Worm (Caenorhabditis elegans): Measurements from ENCODE around the gene C28H8.5.

The C28H8.5 gene

DNA sequence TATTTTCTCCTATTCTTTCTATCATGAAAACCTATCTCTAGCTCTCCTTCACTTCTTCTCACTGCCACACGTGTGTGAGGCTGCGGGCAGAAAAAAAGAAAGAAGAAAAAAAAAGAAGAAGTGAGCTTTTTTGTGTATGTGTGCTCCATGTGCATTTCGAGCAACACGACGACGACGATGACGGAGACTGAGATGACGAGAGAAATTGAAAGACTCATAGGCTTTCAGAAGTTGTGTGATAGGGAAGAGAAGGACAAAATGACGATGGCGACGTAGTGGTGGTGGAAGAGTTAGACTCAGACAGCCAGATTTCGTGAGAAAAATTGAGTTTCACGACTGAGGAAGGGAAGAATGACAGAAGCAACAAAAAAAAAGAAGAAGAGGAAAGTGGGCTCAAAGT is 38.6 kb upstream of the C28H8.5 start (continued):
- TF ChIP-seq sox-4 (tag; optimal IDR thresholded peaks at IDR 0.05) (peak; percentile 34), C34B4.2 (tag; optimal IDR thresholded peaks at IDR 0.05) (no peak), alr-1 (tag; optimal IDR thresholded peaks at IDR 0.05; ENCODE audit: borderline replicate concordance) (no peak), fkh-10 (GFP tag; optimal IDR thresholded peaks at IDR 0.05) (peak; percentile 96), mep-1 (tag; optimal IDR thresholded peaks at IDR 0.05) (peak; percentile 82), snu-23 (GFP tag; optimal IDR thresholded peaks at IDR 0.05) (peak; percentile 75), ztf-11 (tag; optimal IDR thresholded peaks at IDR 0.05) (no peak), nhr-19 (GFP tag; conservative IDR thresholded peaks at IDR 0.05) (0 out of 2 replicates have a peak, but pooled peaks have one; percentile 27), aha-1 (tag; optimal IDR thresholded peaks at IDR 0.05) (no peak), ceh-88 (GFP tag; IDR thresholded peaks at IDR 0.05) (0 out of 2 replicates have a peak, but pooled peaks have one; percentile 26), skn-1 (tag; optimal IDR thresholded peaks at IDR 0.05) (peak; percentile 52), rnt-1 (tag; optimal IDR thresholded peaks at IDR 0.05) (peak; percentile 47), mab-9 (GFP tag; IDR thresholded peaks at IDR 0.05) (0 out of 2 replicates have a peak, but pooled peaks have one; percentile 49), dsc-1 (tag; optimal IDR thresholded peaks at IDR 0.05) (peak; percentile 72), unc-98 (GFP tag; IDR thresholded peaks at IDR 0.05) (no peak), blmp-1 (tag; optimal IDR thresholded peaks at IDR 0.05) (no peak), grh-1 (GFP tag; IDR thresholded peaks at IDR 0.05) (no peak), xbp-1 (tag; optimal IDR thresholded peaks at IDR 0.05) (peak; percentile 58), lin-13 (GFP tag; optimal IDR thresholded peaks at IDR 0.05) (peak; percentile 7), irx-1 (tag; optimal IDR thresholded peaks at IDR 0.05) (peak; percentile 51), nhr-11 (tag; optimal IDR thresholded peaks at IDR 0.05) (peak; percentile 3), nhr-28 (tag; optimal IDR thresholded peaks at IDR 0.05) (no peak)

- no peak for TF ChIP-seq lir-3 (tag; optimal IDR thresholded peaks at IDR 0.05; ENCODE audit: poor library complexity)
- TF ChIP-seq dsc-1 (tag; optimal IDR thresholded peaks at IDR 0.05), result no peak
- TF ChIP-seq lsy-2 (tag; optimal IDR thresholded peaks at IDR 0.05), result peak in 1 of 2 experiments; percentile 5
- peak in 1 of 3 experiments; percentile 38 for TF ChIP-seq ceh-82 (tag; optimal IDR thresholded peaks at IDR 0.05)
- TF ChIP-seq swsn-7 (tag; optimal IDR thresholded peaks at IDR 0.05), result no peak
- TF ChIP-seq alr-1 (tag; optimal IDR thresholded peaks at IDR 0.05; ENCODE audit: borderline replicate concordance), result no peak
- TF ChIP-seq sox-4 (tag; optimal IDR thresholded peaks at IDR 0.05), result no peak
- no peak for TF ChIP-seq mdl-1 (tag; optimal IDR thresholded peaks at IDR 0.05)
- no peak for TF ChIP-seq nhr-237 (tag; optimal IDR thresholded peaks at IDR 0.05)
- no peak for TF ChIP-seq elt-2 (tag; optimal IDR thresholded peaks at IDR 0.05)
- no peak for TF ChIP-seq nhr-90 (tag; optimal IDR thresholded peaks at IDR 0.05; ENCODE audit: poor library complexity)
- TF ChIP-seq snu-23 (GFP tag; optimal IDR thresholded peaks at IDR 0.05), result no peak
- no peak for TF ChIP-seq nhr-20 (tag; optimal IDR thresholded peaks at IDR 0.05)
- TF ChIP-seq unc-86 (tag; optimal IDR thresholded peaks at IDR 0.05), result no peak
- TF ChIP-seq ama-1 (optimal IDR thresholded peaks at IDR 0.05), result no peak
- TF ChIP-seq zip-4 (GFP tag; optimal IDR thresholded peaks at IDR 0.05), result no peak
- TF ChIP-seq nhr-12 (tag; optimal IDR thresholded peaks at IDR 0.05), result no peak
- TF ChIP-seq jun-1 (tag; optimal IDR thresholded peaks at IDR 0.05), result no peak
- TF ChIP-seq ceh-88 (GFP tag; IDR thresholded peaks at IDR 0.05), result no peak
- TF ChIP-seq egl-13 (tag; optimal IDR thresholded peaks at IDR 0.05), result no peak
- no peak for TF ChIP-seq unc-98 (GFP tag; IDR thresholded peaks at IDR 0.05)
- no peak for TF ChIP-seq efl-1 (optimal IDR thresholded peaks at IDR 0.05)
- TF ChIP-seq efl-1 (GFP tag; optimal IDR thresholded peaks at IDR 0.05 in 1 of 2), result peak in 1 of 2 experiments; percentile 27
- no peak for TF ChIP-seq tlp-1 (tag; optimal IDR thresholded peaks at IDR 0.05)
- TF ChIP-seq lin-14 (GFP tag; optimal IDR thresholded peaks at IDR 0.05), result peak; percentile 77
- no peak for TF ChIP-seq unc-62 (GFP tag; optimal IDR thresholded peaks at IDR 0.05)
- no peak for TF ChIP-seq pax-3 (tag; optimal IDR thresholded peaks at IDR 0.05)
- no peak for TF ChIP-seq ztf-11 (tag; optimal IDR thresholded peaks at IDR 0.05)
- no peak for TF ChIP-seq hlh-4 (tag; optimal IDR thresholded peaks at IDR 0.05)
- no peak for TF ChIP-seq unc-30 (tag; optimal IDR thresholded peaks at IDR 0.05)
- no peak for TF ChIP-seq ceh-63 (GFP tag; optimal IDR thresholded peaks at IDR 0.05)
- no peak for TF ChIP-seq zag-1 (tag; optimal IDR thresholded peaks at IDR 0.05)
- TF ChIP-seq irx-1 (tag; optimal IDR thresholded peaks at IDR 0.05), result no peak
- no peak for TF ChIP-seq lin-13 (GFP tag; optimal IDR thresholded peaks at IDR 0.05)
- peak; percentile 20 for TF ChIP-seq nhr-71 (tag; optimal IDR thresholded peaks at IDR 0.05)
- no peak for TF ChIP-seq C04F5.9 (tag; optimal IDR thresholded peaks at IDR 0.05)
- no peak for TF ChIP-seq nhr-77 (tag; optimal IDR thresholded peaks at IDR 0.05)
- TF ChIP-seq xbp-1 (tag; optimal IDR thresholded peaks at IDR 0.05), result no peak
- peak; percentile 78 for TF ChIP-seq fkh-10 (GFP tag; optimal IDR thresholded peaks at IDR 0.05)
- peak; percentile 11 for TF ChIP-seq nhr-47 (tag; optimal IDR thresholded peaks at IDR 0.05)
Measured at ce11 chrIII:5846412-5846811, 37.7 kb upstream of the C28H8.5 start.

Data from whole organism, L1 larva.